Fruit fly (Drosophila melanogaster): ENCODE data around the gene CG10713.

- no peak for TF ChIP-seq danr (GFP tag; IDR thresholded peaks at IDR 0.05)
- TF ChIP-seq CG2678 (tag; optimal IDR thresholded peaks at IDR 0.05): no peak
- TF ChIP-seq run (tag; optimal IDR thresholded peaks at IDR 0.05): no peak
- TF ChIP-seq CG34224 (GFP tag; IDR thresholded peaks at IDR 0.05; ENCODE audit: partially characterized antibody): no peak
- TF ChIP-seq CG11695 (GFP tag; IDR thresholded peaks at IDR 0.05): no peak
- TF ChIP-seq CG15269 (tag; optimal IDR thresholded peaks at IDR 0.05): no peak
- no peak for TF ChIP-seq bab2 (GFP tag; optimal IDR thresholded peaks at IDR 0.05)
- TF ChIP-seq yki (optimal IDR thresholded peaks at IDR 0.05): no peak
- TF ChIP-seq nau (GFP tag; optimal IDR thresholded peaks at IDR 0.05): no peak
- TF ChIP-seq insv (GFP tag; optimal IDR thresholded peaks at IDR 0.05): no peak
- no peak for TF ChIP-seq CG10267 (tag; optimal IDR thresholded peaks at IDR 0.05)
Observed at dm6 chr3L:13437654-13438053, 2.6 kb upstream of the CG10713 start, which contains the start of gene CG10725.
